Fruit fly (Drosophila melanogaster) whole organism, adult: Measurements from ENCODE around the gene D12.

Source experiments
- CG11617 ChIP-seq: fragments of 200-800 bp; sonication (Bioruptor generic); optimal IDR thresholded peaks from 2 replicates; lab custom pipeline; 2017; ENCODE audit warnings: mild to moderate bottlenecking, missing biosample characterization, missing genetic modification reagents, missing genetic modification characterization
- CG12768 ChIP-seq: fragments of 200-800 bp; sonication (Bioruptor generic); optimal IDR thresholded peaks from 2 replicates; lab custom pipeline; 2017; ENCODE audit warnings: missing biosample characterization, missing genetic modification characterization, mild to moderate bottlenecking, moderate library complexity, missing genetic modification reagents
- CG14711 ChIP-seq: fragments of 200-800 bp; sonication (Bioruptor generic); optimal IDR thresholded peaks from 2 replicates; lab custom pipeline; 2018; ENCODE audit warnings: missing biosample characterization, mild to moderate bottlenecking, missing genetic modification characterization, moderate library complexity
- CG1620 ChIP-seq: fragments of 200-800 bp; sonication (Bioruptor generic); optimal IDR thresholded peaks from 2 replicates; lab custom pipeline; 2016; ENCODE audit warnings: missing biosample characterization, missing genetic modification characterization
- CG33017 ChIP-seq: fragments of 200-800 bp; sonication (Bioruptor generic); optimal IDR thresholded peaks from 2 replicates; lab custom pipeline; 2018; ENCODE audit warnings: missing biosample characterization, mild to moderate bottlenecking, missing genetic modification characterization, moderate library complexity
- CG5204 ChIP-seq: fragments of 200-800 bp; sonication (Bioruptor generic); optimal IDR thresholded peaks from 2 replicates; lab custom pipeline; 2016; ENCODE audit warnings: missing biosample characterization, missing genetic modification characterization
- CG7045 ChIP-seq: fragments of 200-800 bp; sonication (Bioruptor generic); optimal IDR thresholded peaks from 2 replicates; lab custom pipeline; 2017; ENCODE audit warnings: missing biosample characterization, mild to moderate bottlenecking, missing genetic modification characterization
- CG7101 ChIP-seq: fragments of 200-800 bp; sonication (Bioruptor generic); optimal IDR thresholded peaks from 2 replicates; lab custom pipeline; 2018; ENCODE audit warnings: missing biosample characterization, mild to moderate bottlenecking, missing genetic modification characterization, moderate library complexity
- Clk ChIP-seq: fragments of 200-800 bp; sonication (Bioruptor generic); optimal IDR thresholded peaks from 2 replicates; lab custom pipeline; 2017; ENCODE audit warnings: missing biosample characterization, missing genetic modification characterization
- Crg-1 ChIP-seq: fragments of 200-800 bp; sonication (Bioruptor generic); optimal IDR thresholded peaks from 2 replicates; lab custom pipeline; 2016; ENCODE audit warnings: missing biosample characterization, missing genetic modification characterization
- Hr96 ChIP-seq: fragments of 200-800 bp; sonication (Bioruptor generic); optimal IDR thresholded peaks from 2 replicates; lab custom pipeline; 2016; ENCODE audit warnings: missing biosample characterization, missing genetic modification characterization
- Mnt ChIP-seq: fragments of 200-800 bp; sonication (Bioruptor generic); optimal IDR thresholded peaks from 2 replicates; lab custom pipeline; 2016; ENCODE audit warnings: missing biosample characterization, mild to moderate bottlenecking, missing genetic modification characterization
- bab1 ChIP-seq: fragments of 200-800 bp; sonication (Bioruptor generic); optimal IDR thresholded peaks from 3 replicates; lab custom pipeline; 2019; ENCODE audit warnings: missing biosample characterization, mild to moderate bottlenecking, missing genetic modification characterization, moderate library complexity
- cic ChIP-seq: fragments of 200-800 bp; sonication (Bioruptor generic); optimal IDR thresholded peaks from 2 replicates; lab custom pipeline; 2017; ENCODE audit warnings: missing biosample characterization, mild to moderate bottlenecking, missing genetic modification characterization, moderate library complexity
- cnc ChIP-seq, 2 experiments: fragments of >200 bp; optimal IDR thresholded peaks; 2 replicates each; lab custom pipeline; 2017
- kay ChIP-seq: fragments of 200-800 bp; sonication (Bioruptor generic); peaks from one replicate; lab custom pipeline; 2016; ENCODE audit warnings: missing biosample characterization, missing genetic modification characterization, borderline replicate concordance
- ovo ChIP-seq: fragments of 200-800 bp; sonication (Bioruptor generic); optimal IDR thresholded peaks from 2 replicates; lab custom pipeline; 2016; ENCODE audit warnings: missing biosample characterization, missing genetic modification characterization
- pad ChIP-seq: fragments of 200-800 bp; sonication (Bioruptor generic); optimal IDR thresholded peaks from 3 replicates; lab custom pipeline; 2017; ENCODE audit warnings: missing biosample characterization, missing genetic modification characterization, mild to moderate bottlenecking, moderate library complexity, missing genetic modification reagents
- tj ChIP-seq: fragments of 200-800 bp; sonication (Bioruptor generic); optimal IDR thresholded peaks from 3 replicates; lab custom pipeline; 2017; ENCODE audit warnings: missing biosample characterization, mild to moderate bottlenecking, missing genetic modification characterization, moderate library complexity
- toe ChIP-seq: fragments of 200-800 bp; sonication (Bioruptor generic); optimal IDR thresholded peaks from 2 replicates; lab custom pipeline; 2016; ENCODE audit warnings: missing biosample characterization, missing genetic modification characterization

D12 gene

dm6 chr2L:8384108-8384601 is 53.0 kb downstream of the D12 start, which contains the start of the genes Dad1 and CG13384:
TSS of gene Dad1 (minus strand) at chr2L:8384137.
TSS of gene CG13384 (plus strand) at chr2L:8384455.
- TF ChIP-seq CG5204: peak; percentile 94
- peak; percentile 89 for TF ChIP-seq toe (GFP tag; lab: Kevin White, UChicago)
- peak; percentile 88 for TF ChIP-seq tj (GFP tag; lab: Kevin White, UChicago)
- TF ChIP-seq CG33017 (tag; lab: Kevin White, UChicago): peak; percentile 96
- TF ChIP-seq CG1620 (GFP tag; lab: Kevin White, UChicago): peak; percentile 85
- TF ChIP-seq bab1 (GFP tag; lab: Kevin White, UChicago): peak; percentile 97
- peak; percentile 88 for TF ChIP-seq Crg-1 (GFP tag; lab: Kevin White, UChicago)
- TF ChIP-seq ovo (GFP tag; lab: Kevin White, UChicago): peak; percentile 78
- TF ChIP-seq cnc (optimal IDR thresholded peaks at IDR 0.05; lab: Kevin White, UChicago): no peak
- peak; percentile 92 for TF ChIP-seq CG14711 (tag; lab: Kevin White, UChicago)
- TF ChIP-seq Clk (GFP tag; lab: Kevin White, UChicago): peak; percentile 85
- TF ChIP-seq CG7101 (tag; lab: Kevin White, UChicago): peak; percentile 98
- peak; percentile 89 for TF ChIP-seq kay (GFP tag; lab: Kevin White, UChicago)
- TF ChIP-seq cic (GFP tag; lab: Kevin White, UChicago): peak; percentile 81
- TF ChIP-seq pad: peak; percentile 83
- peak; percentile 96 for TF ChIP-seq CG11617 (GFP tag; lab: Kevin White, UChicago)
- TF ChIP-seq Mnt: peak; percentile 72
- TF ChIP-seq CG12768: peak; percentile 96
- peak; percentile 79 for TF ChIP-seq Hr96 (GFP tag; lab: Kevin White, UChicago)
- TF ChIP-seq CG7045 (GFP tag; lab: Kevin White, UChicago): peak; percentile 94
